Worm (Caenorhabditis elegans) whole organism, mixed stage, embryonic: ENCODE data around the gene R05G6.1.

Source experiments
- blmp-1 ChIP-seq: fragments of 150-350 bp; optimal IDR thresholded peaks from 2 replicates; lab custom pipeline; 2014; ENCODE audit warnings: missing biosample characterization, missing genetic modification characterization
- ceh-39 ChIP-seq: fragments of 150-350 bp; optimal IDR thresholded peaks from 2 replicates; lab custom pipeline; 2014; ENCODE audit warnings: missing biosample characterization, missing genetic modification characterization
- ceh-43 ChIP-seq: fragments of 200-800 bp; sonication (Bioruptor generic); optimal IDR thresholded peaks from 2 replicates; lab custom pipeline; 2018; ENCODE audit warnings: mild to moderate bottlenecking, missing genetic modification characterization, moderate library complexity, missing compliant biosample characterization
- ceh-83 ChIP-seq: fragments of 200-800 bp; sonication (Bioruptor generic); optimal IDR thresholded peaks from 2 replicates; lab custom pipeline; 2018; ENCODE audit warnings: mild to moderate bottlenecking, missing genetic modification characterization, missing compliant biosample characterization
- ces-1 ChIP-seq: fragments of 150-350 bp; optimal IDR thresholded peaks from 2 replicates; lab custom pipeline; 2014; ENCODE audit warnings: missing biosample characterization, missing genetic modification reagents, missing genetic modification characterization
- cnd-1 ChIP-seq: fragments of 200-800 bp; sonication (Bioruptor generic); optimal IDR thresholded peaks from 2 replicates; lab custom pipeline; 2018; ENCODE audit warnings: mild to moderate bottlenecking, missing genetic modification characterization, missing compliant biosample characterization
- drap-1 ChIP-seq: fragments of 200-800 bp; sonication (Bioruptor generic); optimal IDR thresholded peaks from 3 replicates; lab custom pipeline; 2018; ENCODE audit warnings: mild to moderate bottlenecking, missing genetic modification characterization, missing compliant biosample characterization
- elt-1 ChIP-seq: sonication (generic microtip); optimal IDR thresholded peaks from 2 replicates; lab custom pipeline; 2017; ENCODE audit warnings: missing genetic modification characterization, mild to moderate bottlenecking, missing compliant biosample characterization, antibody characterized with exemption, moderate library complexity, borderline replicate concordance; ENCODE audit not compliant: insufficient read depth
- elt-3 ChIP-seq: fragments of 150-350 bp; optimal IDR thresholded peaks from 2 replicates; lab custom pipeline; 2014; ENCODE audit warnings: missing biosample characterization, missing genetic modification characterization
- flh-1 ChIP-seq: fragments of 200-800 bp; sonication (Bioruptor generic); optimal IDR thresholded peaks from 2 replicates; lab custom pipeline; 2018; ENCODE audit warnings: mild to moderate bottlenecking, missing genetic modification characterization, moderate library complexity, missing compliant biosample characterization
- hlh-1 ChIP-seq: fragments of 150-350 bp; optimal IDR thresholded peaks from 2 replicates; lab custom pipeline; 2014; ENCODE audit warnings: missing biosample characterization, missing genetic modification reagents, missing genetic modification characterization
- lin-13 ChIP-seq: fragments of 150-350 bp; optimal IDR thresholded peaks from 2 replicates; lab custom pipeline; 2014; ENCODE audit warnings: missing biosample characterization, missing genetic modification characterization
- lsy-2 ChIP-seq: fragments of 150-350 bp; optimal IDR thresholded peaks from 2 replicates; lab custom pipeline; 2014; ENCODE audit warnings: missing biosample characterization, missing genetic modification characterization
- mab-5 ChIP-seq: fragments of 150-350 bp; optimal IDR thresholded peaks from 2 replicates; lab custom pipeline; 2014; ENCODE audit warnings: missing biosample characterization, missing genetic modification characterization
- mep-1 ChIP-seq: fragments of 150-350 bp; optimal IDR thresholded peaks from 2 replicates; lab custom pipeline; 2017; ENCODE audit warnings: missing biosample characterization, missing genetic modification reagents, missing genetic modification characterization, inconsistent platforms
- mls-2 ChIP-seq: sonication (generic microtip); optimal IDR thresholded peaks from 2 replicates; lab custom pipeline; 2016; ENCODE audit warnings: mild to moderate bottlenecking, missing genetic modification characterization, moderate library complexity, missing compliant biosample characterization
- nhr-12 ChIP-seq: fragments of 150-350 bp; optimal IDR thresholded peaks from 2 replicates; lab custom pipeline; 2014; ENCODE audit warnings: missing biosample characterization, missing genetic modification characterization
- nhr-2 ChIP-seq: fragments of 150-350 bp; optimal IDR thresholded peaks from 2 replicates; lab custom pipeline; 2014; ENCODE audit warnings: missing biosample characterization, missing genetic modification characterization
- nhr-237 ChIP-seq: fragments of 150-350 bp; optimal IDR thresholded peaks from 2 replicates; lab custom pipeline; 2014; ENCODE audit warnings: missing biosample characterization, missing genetic modification characterization
- nhr-76 ChIP-seq: sonication (generic microtip); optimal IDR thresholded peaks from 2 replicates; lab custom pipeline; 2017; ENCODE audit warnings: missing biosample characterization, missing genetic modification characterization
- sem-2 ChIP-seq: fragments of 200-800 bp; sonication (Bioruptor generic); optimal IDR thresholded peaks from 2 replicates; lab custom pipeline; 2018; ENCODE audit warnings: mild to moderate bottlenecking, missing genetic modification characterization, missing compliant biosample characterization
- snpc-4 ChIP-seq: fragments of 150-350 bp; optimal IDR thresholded peaks from 2 replicates; lab custom pipeline; 2014; ENCODE audit warnings: missing biosample characterization, missing genetic modification characterization
- sptf-1 ChIP-seq: sonication (generic microtip); optimal IDR thresholded peaks from 2 replicates; lab custom pipeline; 2017; ENCODE audit warnings: mild to moderate bottlenecking, missing genetic modification characterization, moderate library complexity, missing compliant biosample characterization
- tbx-8 ChIP-seq: fragments of 200-800 bp; sonication (Bioruptor generic); optimal IDR thresholded peaks from 2 replicates; lab custom pipeline; 2018; ENCODE audit warnings: mild to moderate bottlenecking, missing genetic modification characterization, moderate library complexity, missing compliant biosample characterization
- unc-120 ChIP-seq: sonication (generic microtip); optimal IDR thresholded peaks from 2 replicates; lab custom pipeline; 2017; ENCODE audit warnings: missing genetic modification characterization, missing compliant biosample characterization; ENCODE audit not compliant: poor library complexity, severe bottlenecking
- unc-39 ChIP-seq: fragments of 150-350 bp; optimal IDR thresholded peaks from 2 replicates; lab custom pipeline; 2014; ENCODE audit warnings: missing biosample characterization, missing genetic modification characterization
- unc-62 ChIP-seq: fragments of 150-350 bp; optimal IDR thresholded peaks from 2 replicates; lab custom pipeline; 2014; ENCODE audit warnings: missing biosample characterization, missing genetic modification reagents, missing genetic modification characterization
- zip-8 ChIP-seq: fragments of 150-350 bp; optimal IDR thresholded peaks from 2 replicates; lab custom pipeline; 2014; ENCODE audit warnings: missing biosample characterization, missing genetic modification characterization
- ztf-11 ChIP-seq: fragments of 150-350 bp; optimal IDR thresholded peaks from 2 replicates; lab custom pipeline; 2014; ENCODE audit warnings: missing biosample characterization, missing genetic modification characterization

The R05G6.1 gene

DNA sequence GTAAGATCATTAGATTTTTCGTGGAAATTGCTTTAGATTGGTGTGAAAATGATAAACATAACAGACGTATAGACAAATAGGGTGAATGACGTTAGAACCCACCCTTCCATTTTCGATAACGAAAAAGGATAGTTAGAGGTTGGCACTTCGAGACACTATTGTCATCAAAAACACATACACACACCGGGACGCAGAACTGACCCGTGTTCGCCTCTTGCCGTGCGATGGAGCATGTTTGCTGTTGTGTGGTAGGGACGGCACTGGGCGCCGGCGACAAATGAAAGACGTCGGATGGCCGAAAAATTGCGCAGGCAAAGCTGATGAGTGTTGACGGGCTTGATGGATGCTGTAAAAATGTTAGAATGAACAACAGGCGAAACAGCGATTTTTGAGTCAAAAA lies 17.4 kb downstream of the R05G6.1 start:
- TF ChIP-seq drap-1 (GFP tag; lab: Kevin White, UChicago) (no peak), lsy-2 (no peak), elt-1 (no peak), nhr-237 (tag; lab: Kevin White, UChicago) (no peak), elt-3 (tag; lab: Kevin White, UChicago) (no peak), unc-120 (tag; lab: Kevin White, UChicago) (no peak), ceh-43 (GFP tag; lab: Kevin White, UChicago) (no peak), mls-2 (tag; lab: Kevin White, UChicago) (no peak), sem-2 (GFP tag; lab: Kevin White, UChicago) (no peak), unc-39 (tag; lab: Kevin White, UChicago) (no peak), lin-13 (no peak), snpc-4 (tag; lab: Kevin White, UChicago) (no peak), mab-5 (no peak), nhr-76 (tag; lab: Kevin White, UChicago) (no peak)

DNA sequence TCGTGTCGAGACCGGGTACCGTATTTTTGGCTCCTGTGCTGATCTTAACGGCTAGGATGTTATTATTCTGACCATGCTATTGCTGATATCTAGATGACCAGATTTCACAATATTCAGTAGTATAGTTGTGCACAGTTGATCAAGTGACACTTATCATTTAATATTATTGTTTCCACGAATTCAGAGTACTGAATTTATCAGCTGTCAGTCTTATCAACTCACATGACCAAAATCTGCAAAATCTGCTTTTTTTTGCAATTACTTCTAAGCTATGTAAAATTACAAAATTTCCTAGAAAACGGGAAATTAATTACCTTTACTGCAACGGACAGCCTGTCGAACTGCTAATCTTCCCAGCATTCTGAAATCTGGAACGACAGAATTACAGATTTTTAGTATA lies 18.0 kb downstream of the R05G6.1 start, which contains the start of gene pam-1:
TSS of gene pam-1 (minus strand) at position 368 of the 400 bp plus-strand sequence.
- no peak for TF ChIP-seq sem-2 (GFP tag; lab: Kevin White, UChicago)
- TF ChIP-seq mls-2 (tag; lab: Kevin White, UChicago): no peak
- no peak for TF ChIP-seq snpc-4 (tag; lab: Kevin White, UChicago)
- TF ChIP-seq lsy-2: no peak
- no peak for TF ChIP-seq sptf-1 (tag; lab: Kevin White, UChicago)
- TF ChIP-seq unc-39 (tag; lab: Kevin White, UChicago): no peak
- no peak for TF ChIP-seq ceh-39 (tag; lab: Kevin White, UChicago)
- TF ChIP-seq ztf-11 (tag; lab: Kevin White, UChicago): no peak
- no peak for TF ChIP-seq unc-62 (GFP tag; lab: Kevin White, UChicago)
- no peak for TF ChIP-seq mep-1 (tag; lab: Kevin White, UChicago)
- TF ChIP-seq hlh-1: no peak
- no peak for TF ChIP-seq blmp-1 (tag; lab: Kevin White, UChicago)
- no peak for TF ChIP-seq flh-1 (GFP tag; lab: Kevin White, UChicago)

DNA sequence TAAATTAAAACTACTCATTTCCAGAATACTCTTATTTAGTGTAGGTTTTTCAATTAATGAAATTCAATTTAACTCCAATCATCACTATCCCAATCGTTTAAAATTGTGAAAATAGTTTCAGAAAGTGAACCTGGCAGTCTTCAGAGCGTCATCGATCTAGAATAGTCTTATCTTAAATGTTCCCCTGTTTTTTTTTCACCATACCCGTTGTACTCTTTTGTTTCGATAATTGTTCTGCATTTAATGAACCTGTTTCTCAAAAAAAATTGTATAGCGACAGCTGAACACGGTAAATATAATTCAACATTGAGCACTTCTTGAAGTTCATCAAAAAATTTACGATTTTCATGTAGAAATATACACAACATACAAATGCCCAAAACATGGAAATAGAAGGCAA lies 18.8 kb downstream of the R05G6.1 start:
- TF ChIP-seq tbx-8 (GFP tag; lab: Kevin White, UChicago): no peak
- no peak for TF ChIP-seq nhr-12 (tag; lab: Kevin White, UChicago)
- TF ChIP-seq flh-1 (GFP tag; lab: Kevin White, UChicago): no peak
- TF ChIP-seq elt-1: no peak
- TF ChIP-seq unc-120 (tag; lab: Kevin White, UChicago): no peak
- TF ChIP-seq elt-3 (tag; lab: Kevin White, UChicago): no peak
- no peak for TF ChIP-seq ceh-43 (GFP tag; lab: Kevin White, UChicago)
- TF ChIP-seq cnd-1 (tag; lab: Kevin White, UChicago): no peak
- TF ChIP-seq nhr-76 (tag; lab: Kevin White, UChicago): no peak
- no peak for TF ChIP-seq lsy-2
- no peak for TF ChIP-seq zip-8 (tag; lab: Kevin White, UChicago)
- TF ChIP-seq ces-1 (GFP tag; lab: Kevin White, UChicago): no peak
- TF ChIP-seq ceh-83: no peak
- TF ChIP-seq ceh-39 (tag; lab: Kevin White, UChicago): no peak
- TF ChIP-seq unc-39 (tag; lab: Kevin White, UChicago): no peak
- TF ChIP-seq drap-1 (GFP tag; lab: Kevin White, UChicago): no peak
- TF ChIP-seq sptf-1 (tag; lab: Kevin White, UChicago): no peak
- no peak for TF ChIP-seq mab-5
- TF ChIP-seq mep-1 (tag; lab: Kevin White, UChicago): no peak
- no peak for TF ChIP-seq mls-2 (tag; lab: Kevin White, UChicago)

DNA sequence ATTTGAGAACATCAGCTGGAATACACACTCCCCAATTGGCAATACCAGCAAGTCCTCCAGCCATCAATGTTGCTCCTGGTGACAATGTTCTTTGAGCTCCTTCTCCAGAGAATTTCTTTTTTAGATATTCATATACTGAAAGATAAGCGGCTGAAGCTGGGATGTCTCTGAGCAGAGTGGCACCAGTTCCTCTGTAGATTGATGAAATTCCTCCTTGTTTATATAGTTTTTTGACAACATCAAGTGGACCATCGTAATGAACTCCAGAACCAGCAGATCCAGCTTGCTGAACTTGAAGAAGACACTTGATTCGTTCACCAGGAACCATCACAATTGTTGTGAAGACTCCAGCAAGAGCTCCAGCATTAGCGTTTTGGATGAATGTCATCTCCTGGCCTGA lies 19.6 kb downstream of the R05G6.1 start:
- no peak for TF ChIP-seq lsy-2
- no peak for TF ChIP-seq unc-62 (GFP tag; lab: Kevin White, UChicago)
- no peak for TF ChIP-seq drap-1 (GFP tag; lab: Kevin White, UChicago)
- TF ChIP-seq nhr-2 (tag; lab: Kevin White, UChicago): no peak
- TF ChIP-seq hlh-1: no peak
- TF ChIP-seq, all 35 proteins: peak for 0

DNA sequence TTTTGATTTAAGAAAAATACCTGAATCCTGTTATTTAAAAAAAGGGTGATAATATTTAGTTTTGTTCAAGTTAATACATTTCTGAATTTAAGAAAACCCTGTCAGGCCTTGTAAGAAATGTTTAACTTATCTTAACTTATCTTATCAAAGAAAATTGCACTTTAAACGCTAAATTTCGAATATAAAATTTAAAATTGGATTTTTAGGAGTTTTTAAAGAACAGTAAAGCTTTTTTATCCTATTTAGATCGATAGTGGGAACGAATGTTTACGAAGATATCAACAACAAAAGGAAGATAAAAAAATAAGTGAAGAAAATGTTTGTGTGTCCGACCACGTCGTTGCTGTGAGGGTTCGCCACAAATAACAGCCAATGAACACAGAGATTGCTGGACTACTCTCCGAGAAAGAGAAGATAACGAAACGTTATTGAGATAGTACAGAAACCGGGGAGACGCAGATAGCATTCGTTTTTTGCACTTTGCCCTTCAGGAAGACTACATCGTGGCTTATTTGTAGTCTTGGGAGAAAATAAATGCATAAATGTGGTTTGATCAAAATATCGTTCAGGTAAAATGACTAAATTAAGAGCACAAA lies 20.6 kb downstream of the R05G6.1 start, which contains the start of gene dif-1:
TSS of gene dif-1 (minus strand) at position 51 of the 596 bp plus-strand sequence.
- TF ChIP-seq nhr-12 (tag; lab: Kevin White, UChicago) (peak; percentile 90), blmp-1 (tag; lab: Kevin White, UChicago) (no peak)
